Worm (Caenorhabditis elegans) whole organism, L2 larva: Measurements from ENCODE around the gene sra-13.

Source experiments
- C34F6.9 ChIP-seq: fragments of 150-350 bp; optimal IDR thresholded peaks from 2 replicates; lab custom pipeline; 2014; ENCODE audit warnings: missing biosample characterization, missing genetic modification characterization
- F13H6.1 ChIP-seq: sonication (generic microtip); optimal IDR thresholded peaks from 2 replicates; lab custom pipeline; 2016; ENCODE audit warnings: missing genetic modification characterization, missing compliant biosample characterization
- R02D3.7 ChIP-seq: fragments of 150-350 bp; optimal IDR thresholded peaks from 2 replicates; lab custom pipeline; 2014; ENCODE audit warnings: missing biosample characterization, missing genetic modification characterization
- Y55F3AM.14 ChIP-seq: fragments of 200-800 bp; sonication (Bioruptor generic); optimal IDR thresholded peaks from 2 replicates; lab custom pipeline; 2018; ENCODE audit warnings: mild to moderate bottlenecking, missing genetic modification characterization, missing compliant biosample characterization
- ZK546.5 ChIP-seq: sonication (generic microtip); optimal IDR thresholded peaks from 2 replicates; lab custom pipeline; 2017; ENCODE audit warnings: missing biosample characterization, missing genetic modification characterization
- alr-1 ChIP-seq: fragments of 150-350 bp; optimal IDR thresholded peaks from 2 replicates; lab custom pipeline; 2014; ENCODE audit warnings: missing biosample characterization, missing genetic modification characterization
- aly-2 ChIP-seq: fragments of 150-350 bp; optimal IDR thresholded peaks from 2 replicates; lab custom pipeline; 2014; ENCODE audit warnings: missing biosample characterization, missing genetic modification characterization
- ama-1 ChIP-seq: fragments of 150-350 bp; optimal IDR thresholded peaks from 2 replicates; lab custom pipeline; 2018; ENCODE audit warnings: inconsistent platforms
- blmp-1 ChIP-seq: sonication (generic microtip); optimal IDR thresholded peaks from 2 replicates; lab custom pipeline; 2017; ENCODE audit warnings: missing genetic modification characterization, mild to moderate bottlenecking, missing compliant biosample characterization, antibody characterized with exemption, moderate library complexity; ENCODE audit not compliant: insufficient read depth
- ceh-16 ChIP-seq: fragments of 150-350 bp; optimal IDR thresholded peaks from 2 replicates; lab custom pipeline; 2014; ENCODE audit warnings: missing biosample characterization, missing genetic modification characterization
- ceh-82 ChIP-seq: fragments of 150-350 bp; optimal IDR thresholded peaks from 2 replicates; lab custom pipeline; 2014; ENCODE audit warnings: missing biosample characterization, missing genetic modification characterization
- crh-2 ChIP-seq: sonication (generic microtip); optimal IDR thresholded peaks from 2 replicates; lab custom pipeline; 2017; ENCODE audit warnings: missing biosample characterization, missing genetic modification characterization
- egl-27 ChIP-seq: sonication (generic microtip); optimal IDR thresholded peaks from 3 replicates; lab custom pipeline; 2017; ENCODE audit warnings: missing biosample characterization, missing genetic modification reagents, missing genetic modification characterization
- elt-1 ChIP-seq: fragments of 150-350 bp; optimal IDR thresholded peaks from 2 replicates; lab custom pipeline; 2014; ENCODE audit warnings: missing biosample characterization, missing genetic modification characterization
- elt-3 ChIP-seq: sonication (generic microtip); optimal IDR thresholded peaks from 2 replicates; lab custom pipeline; 2017; ENCODE audit warnings: missing biosample characterization, missing genetic modification characterization
- fos-1 ChIP-seq: fragments of 150-350 bp; optimal IDR thresholded peaks from 2 replicates; lab custom pipeline; 2014; ENCODE audit warnings: missing biosample characterization, missing genetic modification characterization
- gmeb-1 ChIP-seq: fragments of 150-350 bp; optimal IDR thresholded peaks from 2 replicates; lab custom pipeline; 2014; ENCODE audit warnings: missing biosample characterization, missing genetic modification characterization
- lin-13 ChIP-seq: fragments of 150-350 bp; optimal IDR thresholded peaks from 2 replicates; lab custom pipeline; 2014; ENCODE audit warnings: missing biosample characterization, missing genetic modification reagents, missing genetic modification characterization
- lsy-2 ChIP-seq, 2 experiments: fragments of 150-350 bp in 1 of 2; sonication (generic microtip) in 1 of 2; optimal IDR thresholded peaks; 2 replicates each; lab custom pipeline; 2014 to 2017; ENCODE audit warnings: missing biosample characterization in 2 of 2, missing genetic modification characterization in 2 of 2
- mab-5 ChIP-seq: fragments of 150-350 bp; optimal IDR thresholded peaks from 2 replicates; lab custom pipeline; 2014; ENCODE audit warnings: missing biosample characterization, missing genetic modification characterization
- mbf-1 ChIP-seq: sonication (generic microtip); optimal IDR thresholded peaks from 2 replicates; lab custom pipeline; 2017; ENCODE audit warnings: missing biosample characterization, missing genetic modification characterization
- mdl-1 ChIP-seq, 2 experiments: fragments of 150-350 bp in 1 of 2; sonication (generic microtip) in 1 of 2; optimal IDR thresholded peaks; 2 replicates each; lab custom pipeline; 2017; ENCODE audit warnings: missing biosample characterization in 2 of 2, missing genetic modification characterization in 2 of 2
- nhr-10 ChIP-seq: sonication (generic microtip); optimal IDR thresholded peaks from 2 replicates; lab custom pipeline; 2017; ENCODE audit warnings: missing biosample characterization, missing genetic modification characterization
- nhr-11 ChIP-seq: fragments of 150-350 bp; optimal IDR thresholded peaks from 2 replicates; lab custom pipeline; 2014; ENCODE audit warnings: missing biosample characterization, missing genetic modification characterization
- nhr-129 ChIP-seq: fragments of 150-350 bp; optimal IDR thresholded peaks from 2 replicates; lab custom pipeline; 2014; ENCODE audit warnings: missing biosample characterization, missing genetic modification characterization
- nhr-21 ChIP-seq: fragments of 150-350 bp; optimal IDR thresholded peaks from 2 replicates; lab custom pipeline; 2014; ENCODE audit warnings: missing biosample characterization, missing genetic modification characterization
- nhr-23 ChIP-seq: fragments of 150-350 bp; optimal IDR thresholded peaks from 2 replicates; lab custom pipeline; 2014; ENCODE audit warnings: missing biosample characterization, missing genetic modification reagents, missing genetic modification characterization
- nhr-6 ChIP-seq: fragments of 150-350 bp; optimal IDR thresholded peaks from 2 replicates; lab custom pipeline; 2014; ENCODE audit warnings: missing biosample characterization, missing genetic modification characterization
- nhr-77 ChIP-seq: fragments of 150-350 bp; optimal IDR thresholded peaks from 2 replicates; lab custom pipeline; 2014; ENCODE audit warnings: missing biosample characterization, missing genetic modification characterization
- skn-1 ChIP-seq: sonication (generic microtip); optimal IDR thresholded peaks from 2 replicates; lab custom pipeline; 2017; ENCODE audit warnings: missing biosample characterization, missing genetic modification characterization
- sma-3 ChIP-seq: sonication (generic microtip); optimal IDR thresholded peaks from 2 replicates; lab custom pipeline; 2016; ENCODE audit warnings: missing genetic modification reagents, missing genetic modification characterization, missing compliant biosample characterization
- sma-9 ChIP-seq, 2 experiments: fragments of 150-350 bp in 1 of 2; sonication (generic microtip) in 1 of 2; optimal IDR thresholded peaks; 2 replicates each; lab custom pipeline; 2014 to 2016; ENCODE audit warnings: missing genetic modification characterization in 2 of 2, mild to moderate bottlenecking in 1 of 2, missing biosample characterization in 1 of 2, missing compliant biosample characterization in 1 of 2, missing genetic modification reagents in 1 of 2, moderate library complexity in 1 of 2
- unc-62 ChIP-seq: fragments of 150-350 bp; optimal IDR thresholded peaks from 2 replicates; lab custom pipeline; 2014; ENCODE audit warnings: missing biosample characterization, missing genetic modification reagents, missing genetic modification characterization
- zag-1 ChIP-seq: fragments of 150-350 bp; optimal IDR thresholded peaks from 2 replicates; lab custom pipeline; 2014; ENCODE audit warnings: missing biosample characterization, missing genetic modification characterization
- ztf-11 ChIP-seq: sonication (generic microtip); optimal IDR thresholded peaks from 2 replicates; lab custom pipeline; 2017; ENCODE audit warnings: missing biosample characterization, missing genetic modification characterization
- ztf-4 ChIP-seq: fragments of 150-350 bp; optimal IDR thresholded peaks from 2 replicates; lab custom pipeline; 2014; ENCODE audit warnings: missing biosample characterization, missing genetic modification characterization

The sra-13 gene

DNA sequence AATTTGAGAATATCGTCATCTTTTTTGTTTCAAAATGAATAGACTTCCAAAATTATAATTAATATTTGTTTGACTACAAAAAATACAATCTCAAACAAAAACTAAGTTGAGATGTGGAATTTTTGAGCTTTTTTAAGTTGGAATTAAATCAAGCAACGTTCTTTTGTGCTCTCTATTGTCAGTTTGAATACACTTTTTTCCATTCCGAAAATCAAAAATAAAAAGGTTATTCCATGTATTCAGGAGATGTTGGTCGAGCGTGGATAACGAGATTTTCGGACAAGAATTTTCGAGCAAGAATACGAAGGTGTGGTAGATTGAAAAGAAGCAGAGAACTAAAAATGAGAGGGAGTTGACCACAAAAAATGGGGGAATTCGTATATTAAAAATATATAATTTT, 37.3 kb upstream of the sra-13 start:
- TF ChIP-seq nhr-10 (tag; lab: Kevin White, UChicago) (no peak), nhr-77 (tag; lab: Kevin White, UChicago) (no peak), zag-1 (tag; lab: Kevin White, UChicago) (no peak), ceh-82 (tag; lab: Kevin White, UChicago) (no peak), aly-2 (no peak), ztf-4 (tag; lab: Kevin White, UChicago) (no peak), gmeb-1 (no peak), mab-5 (tag; lab: Kevin White, UChicago) (no peak), elt-3 (tag; lab: Kevin White, UChicago) (no peak), blmp-1 (tag; lab: Kevin White, UChicago) (no peak), lsy-2 (tag; optimal IDR thresholded peaks at IDR 0.05; lab: Kevin White, UChicago) (no peak)

DNA sequence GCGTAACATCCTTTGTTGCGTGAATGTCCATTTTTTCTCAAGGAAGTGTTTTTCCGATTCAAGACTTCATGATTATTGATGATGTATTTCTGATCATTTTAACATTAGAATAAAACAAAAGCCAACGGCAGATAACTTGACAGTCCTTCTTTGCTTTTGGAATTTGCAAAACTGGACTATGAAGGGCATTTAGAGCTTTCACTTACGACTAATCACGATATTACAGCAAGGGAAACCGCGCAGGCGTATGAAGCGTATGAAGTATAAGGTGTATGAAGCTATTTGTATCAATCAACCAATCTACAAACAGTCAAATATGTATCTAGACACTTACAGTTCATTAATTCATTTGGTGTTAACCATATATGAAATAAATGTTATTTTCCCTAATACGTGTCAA, 29.8 kb upstream of the sra-13 start:
- TF ChIP-seq mdl-1 (tag; optimal IDR thresholded peaks at IDR 0.05; lab: Kevin White, UChicago) (no peak), ZK546.5 (tag; lab: Kevin White, UChicago) (no peak), sma-9 (GFP tag; optimal IDR thresholded peaks at IDR 0.05; lab: Kevin White, UChicago) (no peak), sma-9 (tag; optimal IDR thresholded peaks at IDR 0.05; lab: Kevin White, UChicago) (no peak), elt-1 (tag; lab: Kevin White, UChicago) (no peak), sma-3 (GFP tag; lab: Kevin White, UChicago) (no peak), lin-13 (no peak), alr-1 (tag; lab: Kevin White, UChicago) (no peak), gmeb-1 (no peak), ztf-11 (no peak), ceh-16 (no peak), crh-2 (no peak), nhr-11 (tag; lab: Kevin White, UChicago) (no peak), nhr-10 (tag; lab: Kevin White, UChicago) (no peak)

DNA sequence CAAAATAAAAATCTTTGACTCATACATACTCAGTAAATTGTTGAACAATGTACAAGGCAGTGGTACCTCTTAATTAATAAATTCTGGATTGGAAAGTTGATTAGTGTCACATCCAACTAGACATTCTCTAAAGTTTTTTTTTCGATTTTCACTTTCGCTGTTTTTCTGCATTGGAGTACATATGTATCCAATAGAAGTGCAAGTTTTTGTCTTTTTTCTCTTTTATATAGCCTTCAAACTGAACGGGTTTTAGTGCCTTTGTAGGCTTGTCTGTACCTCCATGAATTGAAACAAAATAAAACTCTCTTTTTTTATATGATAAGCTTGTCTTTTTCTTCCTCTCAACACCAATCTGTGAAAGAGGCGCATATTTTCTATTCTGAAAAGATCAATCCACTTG, 27.3 kb upstream of the sra-13 start:
- TF ChIP-seq blmp-1 (tag; lab: Kevin White, UChicago) (peak; percentile 77), elt-1 (tag; lab: Kevin White, UChicago) (no peak), nhr-10 (tag; lab: Kevin White, UChicago) (no peak)
- TF ChIP-seq, all 48 proteins: peak for 1

DNA sequence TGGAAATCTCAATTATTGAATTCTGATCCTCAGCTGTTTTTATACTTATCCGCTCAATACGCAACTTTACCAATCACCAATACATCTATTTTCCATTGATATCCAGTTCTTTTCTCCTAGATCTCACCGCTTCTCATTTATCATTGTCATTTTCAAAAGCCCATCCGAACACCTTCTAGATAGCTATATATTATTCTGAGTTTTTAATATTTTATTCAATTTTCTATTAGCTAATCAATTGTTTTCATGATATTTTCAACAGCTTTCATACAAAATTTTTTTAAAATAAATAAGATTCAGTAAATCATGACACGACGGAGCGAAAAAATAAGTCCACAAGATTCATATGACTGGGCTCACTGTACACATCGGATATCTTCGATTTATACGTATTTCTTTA, 26.3 kb upstream of the sra-13 start, which contains the start of gene F49E12.12:
F49E12.12 (plus strand) TSS at position 301 of the 400 bp plus-strand sequence.
- TF ChIP-seq ceh-16 (no peak), Y55F3AM.14 (GFP tag; lab: Kevin White, UChicago) (no peak), unc-62 (no peak), elt-3 (tag; lab: Kevin White, UChicago) (no peak), nhr-77 (tag; lab: Kevin White, UChicago) (no peak), nhr-6 (tag; lab: Kevin White, UChicago) (no peak), egl-27 (no peak), blmp-1 (tag; lab: Kevin White, UChicago) (no peak), lsy-2 (tag; optimal IDR thresholded peaks at IDR 0.05; lab: Kevin White, UChicago) (no peak), nhr-129 (tag; lab: Kevin White, UChicago) (no peak), F13H6.1 (tag; lab: Kevin White, UChicago) (no peak), nhr-10 (tag; lab: Kevin White, UChicago) (no peak), ztf-4 (tag; lab: Kevin White, UChicago) (no peak), C34F6.9 (tag; lab: Kevin White, UChicago) (no peak), skn-1 (tag; lab: Kevin White, UChicago) (no peak)

DNA sequence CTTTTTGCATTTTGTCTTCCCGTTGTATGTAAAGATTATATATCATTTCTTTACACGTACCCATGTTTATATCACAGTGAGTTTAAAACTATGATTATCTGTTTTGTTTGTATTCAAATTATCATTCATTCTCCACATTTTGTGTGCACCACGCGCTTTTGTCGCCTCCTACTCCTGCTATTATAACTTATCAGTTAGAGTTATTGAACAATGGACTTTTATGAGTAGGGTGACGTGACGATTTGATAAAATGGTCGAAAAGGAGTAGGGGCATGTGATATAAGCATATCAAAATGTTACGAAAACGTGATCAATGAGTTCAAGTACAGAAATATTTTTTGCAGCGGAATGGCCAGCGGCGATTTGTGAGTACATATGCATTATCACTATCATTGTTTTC, 24.6 kb upstream of the sra-13 start:
- TF ChIP-seq nhr-10 (tag; lab: Kevin White, UChicago) (no peak), gmeb-1 (peak; percentile 1), F13H6.1 (tag; lab: Kevin White, UChicago) (peak; percentile 70), sma-9 (GFP tag; optimal IDR thresholded peaks at IDR 0.05; lab: Kevin White, UChicago) (peak; percentile 94), sma-9 (tag; optimal IDR thresholded peaks at IDR 0.05; lab: Kevin White, UChicago) (no peak), fos-1 (tag; lab: Kevin White, UChicago) (peak; percentile 85), sma-3 (GFP tag; lab: Kevin White, UChicago) (peak; percentile 38), nhr-21 (tag; lab: Kevin White, UChicago) (peak; percentile 8), alr-1 (tag; lab: Kevin White, UChicago) (no peak), ama-1 (lab: Kevin White, UChicago) (no peak), lsy-2 (tag; optimal IDR thresholded peaks at IDR 0.05; lab: Kevin White, UChicago) (peak in 1 of 2 experiments; percentile 39), ceh-82 (tag; lab: Kevin White, UChicago) (no peak), elt-1 (tag; lab: Kevin White, UChicago) (no peak), mbf-1 (tag; lab: Kevin White, UChicago) (no peak), mdl-1 (tag; optimal IDR thresholded peaks at IDR 0.05; lab: Kevin White, UChicago) (peak in 1 of 2 experiments; percentile 37), R02D3.7 (no peak), crh-2 (peak; percentile 90), skn-1 (tag; lab: Kevin White, UChicago) (peak; percentile 84), nhr-23 (no peak), ceh-16 (no peak)
